Worm (Caenorhabditis elegans) whole organism, young adult: ENCODE data around the gene T24E12.12.

ENCODE experiments used
- B0019.2 ChIP-seq: fragments of 200-800 bp; sonication (Bioruptor generic); conservative IDR thresholded peaks from 2 replicates; pipeline ENCODE4 v1.3.6; 2022; ENCODE audit warnings: missing genetic modification reagents, missing genetic modification characterization, missing compliant biosample characterization
- B0035.1 ChIP-seq: sonication (generic microtip); optimal IDR thresholded peaks from 2 replicates; lab custom pipeline; 2016; ENCODE audit warnings: missing genetic modification characterization, mild to moderate bottlenecking, missing compliant biosample characterization, missing genotype, missing genetic modification reagents
- F22D6.2 ChIP-seq: sonication (generic microtip); optimal IDR thresholded peaks from 2 replicates; lab custom pipeline; 2016; ENCODE audit warnings: mild to moderate bottlenecking, missing genetic modification characterization, missing compliant biosample characterization
- F23B12.7 ChIP-seq: sonication (generic microtip); optimal IDR thresholded peaks from 2 replicates; lab custom pipeline; 2017; ENCODE audit warnings: missing genetic modification characterization, mild to moderate bottlenecking, missing compliant biosample characterization, antibody characterized with exemption, moderate library complexity; ENCODE audit not compliant: insufficient read depth
- F49E8.2 ChIP-seq: sonication (generic microtip); optimal IDR thresholded peaks from 3 replicates; lab custom pipeline; 2017; ENCODE audit warnings: missing genetic modification characterization, mild to moderate bottlenecking, missing compliant biosample characterization, antibody characterized with exemption, moderate library complexity; ENCODE audit not compliant: insufficient read depth
- F55B11.4 ChIP-seq: sonication (generic microtip); optimal IDR thresholded peaks from 2 replicates; lab custom pipeline; 2016; ENCODE audit warnings: missing compliant biosample characterization, missing genetic modification characterization, borderline replicate concordance; ENCODE audit not compliant: insufficient read depth
- K11D2.4 ChIP-seq: fragments of 200-800 bp; sonication (Bioruptor generic); IDR thresholded peaks from 2 replicates; pipeline ENCODE4 v1.3.6; 2022; ENCODE audit warnings: missing genetic modification reagents, missing genetic modification characterization, missing compliant biosample characterization
- K12H6.12 ChIP-seq: fragments of 200-800 bp; sonication (Bioruptor generic); optimal IDR thresholded peaks from 2 replicates; lab custom pipeline; 2018; ENCODE audit warnings: mild to moderate bottlenecking, missing genetic modification characterization, missing compliant biosample characterization
- Y79H2A.3 ChIP-seq: fragments of 200-800 bp; sonication (Bioruptor generic); conservative IDR thresholded peaks from 2 replicates; pipeline ENCODE4 v1.3.6; 2022; ENCODE audit warnings: missing genetic modification reagents, missing genetic modification characterization, missing compliant biosample characterization
- Y95B8A.8 ChIP-seq: fragments of 200-800 bp; sonication (Bioruptor generic); IDR thresholded peaks from 2 replicates; pipeline ENCODE4 v1.3.6; 2022; ENCODE audit warnings: missing genetic modification reagents, missing genetic modification characterization, missing compliant biosample characterization
- akir-1 ChIP-seq: fragments of 200-800 bp; sonication (Bioruptor generic); optimal IDR thresholded peaks from 2 replicates; lab custom pipeline; 2018; ENCODE audit warnings: mild to moderate bottlenecking, missing genetic modification characterization, moderate library complexity, missing compliant biosample characterization
- aptf-2 ChIP-seq: fragments of 200-800 bp; sonication (Bioruptor generic); conservative IDR thresholded peaks from 2 replicates; pipeline ENCODE4 v1.3.6; 2022; ENCODE audit warnings: missing genetic modification reagents, missing genetic modification characterization, missing compliant biosample characterization
- attf-5 ChIP-seq: fragments of 200-800 bp; sonication (Bioruptor generic); optimal IDR thresholded peaks from 2 replicates; lab custom pipeline; 2018; ENCODE audit warnings: mild to moderate bottlenecking, missing genetic modification characterization, missing compliant biosample characterization
- bed-2 ChIP-seq: fragments of 200-800 bp; sonication (Bioruptor generic); IDR thresholded peaks from 2 replicates; pipeline ENCODE4 v1.3.6; 2022; ENCODE audit warnings: missing genetic modification reagents, missing genetic modification characterization, missing compliant biosample characterization
- cebp-1 ChIP-seq, 2 experiments: fragments of 200-800 bp in 1 of 2; sonication (Bioruptor generic) in 1 of 2; sonication (generic microtip) in 1 of 2; IDR thresholded peaks in 1 of 2; optimal IDR thresholded peaks in 1 of 2; 2 replicates each; pipeline versions ENCODE4 v1.3.6 to Lab custom; 2017 to 2022; ENCODE audit warnings: missing compliant biosample characterization in 2 of 2, missing genetic modification characterization in 2 of 2, mild to moderate bottlenecking in 1 of 2, missing genetic modification reagents in 1 of 2, moderate library complexity in 1 of 2
- cebp-2 ChIP-seq: fragments of 200-800 bp; sonication (Bioruptor generic); IDR thresholded peaks from 2 replicates; pipeline ENCODE4 v1.3.6; 2022; ENCODE audit warnings: missing genetic modification characterization, missing compliant biosample characterization
- ceh-100 ChIP-seq: fragments of 200-800 bp; sonication (Bioruptor generic); IDR thresholded peaks from 2 replicates; pipeline ENCODE4 v1.3.6; 2022; ENCODE audit warnings: missing genetic modification reagents, missing genetic modification characterization, missing compliant biosample characterization
- ceh-27 ChIP-seq: fragments of 200-800 bp; sonication (Bioruptor generic); optimal IDR thresholded peaks from 2 replicates; lab custom pipeline; 2018; ENCODE audit warnings: mild to moderate bottlenecking, missing genetic modification characterization, moderate library complexity, missing compliant biosample characterization
- ceh-58 ChIP-seq: fragments of 200-800 bp; sonication (Bioruptor generic); IDR thresholded peaks from 2 replicates; pipeline ENCODE4 v1.3.6; 2022; ENCODE audit warnings: missing genetic modification characterization, missing compliant biosample characterization
- dox-1 ChIP-seq: fragments of 200-800 bp; sonication (Bioruptor generic); IDR thresholded peaks from 2 replicates; pipeline ENCODE4 v1.3.6; 2022; ENCODE audit warnings: missing genetic modification reagents, missing genetic modification characterization, missing compliant biosample characterization
- ekl-4 ChIP-seq: fragments of 200-800 bp; sonication (Bioruptor generic); IDR thresholded peaks from 2 replicates; pipeline ENCODE4 v1.3.6; 2022; ENCODE audit warnings: missing genetic modification reagents, missing genetic modification characterization, missing compliant biosample characterization
- gei-17 ChIP-seq: fragments of 200-800 bp; sonication (Bioruptor generic); optimal IDR thresholded peaks from 2 replicates; lab custom pipeline; 2018; ENCODE audit warnings: mild to moderate bottlenecking, missing genetic modification characterization, missing compliant biosample characterization
- hlh-26 ChIP-seq: fragments of 200-800 bp; sonication (Bioruptor generic); conservative IDR thresholded peaks from 2 replicates; pipeline ENCODE4 v1.3.6; 2022; ENCODE audit warnings: missing genetic modification reagents, missing genetic modification characterization, missing compliant biosample characterization
- hmg-20 ChIP-seq: fragments of 200-800 bp; sonication (Bioruptor generic); IDR thresholded peaks from 2 replicates; pipeline ENCODE4 v1.3.6; 2022; ENCODE audit warnings: missing genetic modification reagents, missing genetic modification characterization, missing compliant biosample characterization
- lin-35 ChIP-seq, 3 experiments: fragments of 150-350 bp in 2 of 3; sonication (generic microtip) in 1 of 3; optimal IDR thresholded peaks; 2 replicates each; lab custom pipeline; 2014 to 2018; ENCODE audit warnings: missing biosample characterization in 3 of 3, missing genetic modification characterization in 3 of 3, missing genetic modification reagents in 3 of 3
- lsl-1 ChIP-seq: fragments of 200-800 bp; sonication (Bioruptor generic); optimal IDR thresholded peaks from 2 replicates; lab custom pipeline; 2018; ENCODE audit warnings: mild to moderate bottlenecking, missing genetic modification characterization, moderate library complexity, missing compliant biosample characterization
- lsy-27 ChIP-seq: sonication (generic microtip); optimal IDR thresholded peaks from 2 replicates; lab custom pipeline; 2017; ENCODE audit warnings: missing genetic modification characterization, mild to moderate bottlenecking, missing compliant biosample characterization, antibody characterized with exemption, missing genotype, borderline replicate concordance; ENCODE audit not compliant: insufficient read depth
- madf-3 ChIP-seq: fragments of 200-800 bp; sonication (Bioruptor generic); IDR thresholded peaks from 2 replicates; pipeline ENCODE4 v1.3.6; 2022; ENCODE audit warnings: missing genetic modification reagents, missing genetic modification characterization, missing compliant biosample characterization
- mel-28 ChIP-seq: sonication (generic microtip); optimal IDR thresholded peaks from 2 replicates; lab custom pipeline; 2016; ENCODE audit warnings: borderline replicate concordance, mild to moderate bottlenecking, missing genetic modification characterization, missing compliant biosample characterization
- nfya-1 ChIP-seq: sonication (generic microtip); optimal IDR thresholded peaks from 2 replicates; lab custom pipeline; 2017; ENCODE audit warnings: antibody characterized with exemption, missing compliant biosample characterization, missing genetic modification characterization, borderline replicate concordance; ENCODE audit not compliant: insufficient read depth
- nfya-2 ChIP-seq: fragments of 200-800 bp; sonication (Bioruptor generic); IDR thresholded peaks from 2 replicates; pipeline ENCODE4 v1.3.6; 2022; ENCODE audit warnings: missing genetic modification reagents, missing genetic modification characterization, missing compliant biosample characterization
- nfyb-1 ChIP-seq: fragments of 200-800 bp; sonication (Bioruptor generic); IDR thresholded peaks from 2 replicates; pipeline ENCODE4 v1.3.6; 2022; ENCODE audit warnings: missing genetic modification reagents, missing genetic modification characterization, missing compliant biosample characterization
- pbrm-1 ChIP-seq: fragments of 200-800 bp; sonication (Bioruptor generic); IDR thresholded peaks from 2 replicates; pipeline ENCODE4 v1.3.6; 2022; ENCODE audit warnings: missing genetic modification reagents, missing genetic modification characterization, missing compliant biosample characterization
- rcor-1 ChIP-seq: fragments of 200-800 bp; sonication (Bioruptor generic); IDR thresholded peaks from 2 replicates; pipeline ENCODE4 v1.3.6; 2022; ENCODE audit warnings: missing genetic modification reagents, missing genetic modification characterization, missing compliant biosample characterization
- rec-8 ChIP-seq, 2 experiments: sonication (generic microtip); optimal IDR thresholded peaks; 2 replicates each; lab custom pipeline; 2016; ENCODE audit warnings: mild to moderate bottlenecking in 2 of 2, missing genetic modification characterization in 2 of 2, missing genetic modification reagents in 2 of 2, missing genotype in 2 of 2, missing biosample characterization in 1 of 2, missing compliant biosample characterization in 1 of 2, moderate library complexity in 1 of 2
- rpc-1 ChIP-seq, 2 experiments: fragments of 150-350 bp in 1 of 2; sonication (generic microtip) in 1 of 2; optimal IDR thresholded peaks; 2 replicates each; lab custom pipeline; 2014 to 2018; ENCODE audit warnings: missing biosample characterization in 1 of 2, missing genetic modification characterization in 1 of 2, missing genetic modification reagents in 1 of 2, missing genotype in 1 of 2
- sdz-38 ChIP-seq: sonication (generic microtip); optimal IDR thresholded peaks from 2 replicates; lab custom pipeline; 2016; ENCODE audit warnings: missing genotype, missing genetic modification characterization, missing compliant biosample characterization
- sea-2 ChIP-seq: fragments of 200-800 bp; sonication (Bioruptor generic); IDR thresholded peaks from 2 replicates; pipeline ENCODE4 v1.3.6; 2022; ENCODE audit warnings: missing genetic modification characterization, missing compliant biosample characterization
- xnd-1 ChIP-seq: sonication (generic microtip); optimal IDR thresholded peaks from 2 replicates; lab custom pipeline; 2016; ENCODE audit warnings: missing genotype, missing genetic modification reagents, missing genetic modification characterization, missing compliant biosample characterization
- ztf-3 ChIP-seq: fragments of 200-800 bp; sonication (Bioruptor generic); optimal IDR thresholded peaks from 2 replicates; lab custom pipeline; 2018; ENCODE audit warnings: mild to moderate bottlenecking, missing genetic modification characterization, missing compliant biosample characterization
- ztf-6 ChIP-seq: fragments of 200-800 bp; sonication (Bioruptor generic); IDR thresholded peaks from 2 replicates; pipeline ENCODE4 v1.3.6; 2022; ENCODE audit warnings: missing genetic modification reagents, missing genetic modification characterization, missing compliant biosample characterization

T24E12.12 gene

ce11 chrII:3788356-3788962, 29.4 kb downstream of the T24E12.12 start:
- TF ChIP-seq bed-2 (GFP tag; lab: Robert Waterston, UW), result no peak
- no peak for TF ChIP-seq madf-3 (GFP tag; lab: Robert Waterston, UW)
- TF ChIP-seq lsy-27 (tag; lab: Kevin White, UChicago), result no peak
- TF ChIP-seq ceh-27 (GFP tag; lab: Kevin White, UChicago), result no peak
- no peak for TF ChIP-seq hlh-26 (GFP tag; lab: Robert Waterston, UW)
- no peak for TF ChIP-seq cebp-2 (GFP tag; lab: Robert Waterston, UW)
- no peak for TF ChIP-seq rpc-1 (optimal IDR thresholded peaks at IDR 0.05; lab: Kevin White, UChicago)
- no peak for TF ChIP-seq rpc-1 (tag; optimal IDR thresholded peaks at IDR 0.05; lab: Kevin White, UChicago)
- TF ChIP-seq Y79H2A.3 (GFP tag; lab: Robert Waterston, UW), result no peak
- no peak for TF ChIP-seq attf-5 (GFP tag; lab: Kevin White, UChicago)
- no peak for TF ChIP-seq nfyb-1 (GFP tag; lab: Robert Waterston, UW)
- no peak for TF ChIP-seq F49E8.2 (tag; lab: Kevin White, UChicago)
- TF ChIP-seq cebp-1 (GFP tag; IDR thresholded peaks at IDR 0.05; lab: Robert Waterston, UW), result no peak
- no peak for TF ChIP-seq cebp-1 (tag; optimal IDR thresholded peaks at IDR 0.05; lab: Kevin White, UChicago)
- no peak for TF ChIP-seq pbrm-1 (GFP tag; lab: Robert Waterston, UW)

ce11 chrII:3793336-3793735, 34.2 kb downstream of the T24E12.12 start, which contains the start of gene fbxb-99:
TSS of gene fbxb-99 (minus strand) at chrII:3793436.
- TF ChIP-seq ztf-6 (GFP tag; lab: Robert Waterston, UW), result no peak
- no peak for TF ChIP-seq sdz-38 (tag; lab: Kevin White, UChicago)
- TF ChIP-seq aptf-2 (GFP tag; lab: Robert Waterston, UW), result no peak
- TF ChIP-seq akir-1 (GFP tag; lab: Kevin White, UChicago), result no peak
- no peak for TF ChIP-seq nfya-2
- TF ChIP-seq sea-2, result no peak
- no peak for TF ChIP-seq nfya-1
- TF ChIP-seq mel-28 (tag; lab: Kevin White, UChicago), result no peak
- TF ChIP-seq lsl-1 (GFP tag; lab: Kevin White, UChicago), result no peak
- TF ChIP-seq hmg-20, result no peak
- TF ChIP-seq dox-1 (GFP tag; lab: Robert Waterston, UW), result no peak
- TF ChIP-seq xnd-1 (tag; lab: Kevin White, UChicago), result no peak
- no peak for TF ChIP-seq ekl-4 (GFP tag; lab: Robert Waterston, UW)
- TF ChIP-seq pbrm-1 (GFP tag; lab: Robert Waterston, UW), result no peak
- no peak for TF ChIP-seq Y95B8A.8 (GFP tag; lab: Robert Waterston, UW)
- no peak for TF ChIP-seq gei-17 (GFP tag; lab: Kevin White, UChicago)
- no peak for TF ChIP-seq ztf-3 (GFP tag; lab: Kevin White, UChicago)
- TF ChIP-seq K12H6.12 (tag; lab: Kevin White, UChicago), result no peak
- TF ChIP-seq K11D2.4 (GFP tag; lab: Robert Waterston, UW), result no peak
- no peak for TF ChIP-seq B0035.1 (tag; lab: Kevin White, UChicago)

- no peak for TF ChIP-seq lsy-27 (tag; lab: Kevin White, UChicago)
- TF ChIP-seq F23B12.7 (tag; lab: Kevin White, UChicago), result no peak
- no peak for TF ChIP-seq ceh-100
- TF ChIP-seq F55B11.4 (tag; lab: Kevin White, UChicago), result no peak
- TF ChIP-seq ceh-58 (GFP tag; lab: Robert Waterston, UW), result no peak
- TF ChIP-seq rec-8 (tag; optimal IDR thresholded peaks at IDR 0.05; lab: Kevin White, UChicago), result no peak
- TF ChIP-seq rcor-1, result no peak
- no peak for TF ChIP-seq lin-35 (GFP tag; optimal IDR thresholded peaks at IDR 0.05; lab: Kevin White, UChicago)
- no peak for TF ChIP-seq F22D6.2 (tag; lab: Kevin White, UChicago)
- no peak for TF ChIP-seq B0019.2 (GFP tag; lab: Robert Waterston, UW)
Measured at ce11 chrII:3795323-3795722, 36.2 kb downstream of the T24E12.12 start, which contains the start of gene Y8A9A.2. TSS of gene Y8A9A.2 (plus strand) at chrII:3795623.
